Worm (Caenorhabditis elegans): ENCODE data around the gene col-143.

ce11 chrV:6830075-6830474 lies 5.4 kb upstream of the col-143 start:
- TF ChIP-seq him-1 (tag; optimal IDR thresholded peaks at IDR 0.05) (no peak), dao-5 (tag; optimal IDR thresholded peaks at IDR 0.05) (no peak), W03F9.2 (tag; optimal IDR thresholded peaks at IDR 0.05) (no peak)

All from whole organism, L4/young adult.